Fruit fly (Drosophila melanogaster) whole organism, wandering third instar larva: ENCODE data around the gene CG6961.

Source experiments
- Abd-B ChIP-seq: fragments of >200 bp; optimal IDR thresholded peaks from 2 replicates; lab custom pipeline; 2017; ENCODE audit warnings: missing biosample characterization, missing genetic modification characterization
- CG9705 ChIP-seq: fragments of 200-800 bp; sonication (Bioruptor generic); optimal IDR thresholded peaks from 2 replicates; lab custom pipeline; 2018; ENCODE audit warnings: missing biosample characterization, mild to moderate bottlenecking, missing genetic modification characterization
- Dfd ChIP-seq: fragments of >200 bp; optimal IDR thresholded peaks from 2 replicates; lab custom pipeline; 2017; ENCODE audit warnings: missing biosample characterization, missing genetic modification characterization
- Hr78 ChIP-seq: fragments of >200 bp; optimal IDR thresholded peaks from 2 replicates; lab custom pipeline; 2017; ENCODE audit warnings: missing biosample characterization, missing genetic modification characterization
- br ChIP-seq: fragments of 200-800 bp; sonication (Bioruptor generic); optimal IDR thresholded peaks from 2 replicates; lab custom pipeline; 2016; ENCODE audit warnings: missing biosample characterization, missing genetic modification characterization
- dl ChIP-seq, 2 experiments: fragments of 175-275, 200-275 bp in 1 of 2; fragments of 200-275 bp in 1 of 2; sonication (Bioruptor generic); optimal IDR thresholded peaks; lab custom pipeline; 2018; ENCODE audit warnings: mild to moderate bottlenecking in 2 of 2, missing biosample characterization in 2 of 2, missing genetic modification characterization in 2 of 2, moderate library complexity in 2 of 2; ENCODE audit not compliant: partially characterized antibody in 2 of 2, insufficient read depth in 1 of 2
- dmrt93B ChIP-seq: fragments of 200-800 bp; sonication (Bioruptor generic); optimal IDR thresholded peaks from 2 replicates; lab custom pipeline; 2018; ENCODE audit warnings: missing biosample characterization, mild to moderate bottlenecking, missing genetic modification characterization
- ey ChIP-seq: fragments of 200-800 bp; sonication (Bioruptor generic); optimal IDR thresholded peaks from 2 replicates; lab custom pipeline; 2016; ENCODE audit warnings: missing biosample characterization, missing genetic modification characterization
- foxo ChIP-seq, 2 experiments: fragments of 200-800 bp; sonication (Bioruptor generic); optimal IDR thresholded peaks; 2 replicates in 1 of 2; 3 replicates in 1 of 2; lab custom pipeline; 2016 to 2017; ENCODE audit warnings: missing biosample characterization in 2 of 2, missing genetic modification characterization in 2 of 2
- lola ChIP-seq: fragments of >200 bp; optimal IDR thresholded peaks from 2 replicates; lab custom pipeline; 2017; ENCODE audit warnings: missing biosample characterization, missing genetic modification characterization
- pan ChIP-seq: fragments of >200 bp; optimal IDR thresholded peaks from 2 replicates; lab custom pipeline; 2017
- psq ChIP-seq: fragments of 200-800 bp; sonication (Bioruptor generic); optimal IDR thresholded peaks from 3 replicates; lab custom pipeline; 2017; ENCODE audit warnings: missing biosample characterization, mild to moderate bottlenecking, missing genetic modification characterization, moderate library complexity
- usp ChIP-seq: fragments of >200 bp; optimal IDR thresholded peaks from 2 replicates; lab custom pipeline; 2017; ENCODE audit warnings: missing biosample characterization, missing genetic modification characterization

DNA sequence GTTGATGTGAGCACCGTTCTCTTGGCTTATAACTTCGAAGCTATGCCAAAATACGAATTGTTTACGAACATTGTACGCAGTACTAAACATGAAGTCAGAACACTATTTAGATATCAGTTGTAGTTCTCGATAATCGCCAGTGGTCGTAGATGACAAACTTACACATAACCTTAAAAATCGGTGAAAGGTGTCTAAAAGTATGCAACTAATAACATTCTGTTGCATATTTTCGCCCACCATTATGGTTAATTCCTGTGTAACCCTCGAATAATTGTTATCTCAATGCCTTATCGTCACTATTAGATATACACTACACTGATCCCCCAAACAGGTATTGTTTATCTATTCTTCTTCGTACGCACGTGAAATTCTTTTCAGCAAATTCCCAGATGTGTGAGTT is 26.9 kb upstream of the CG6961 start:
- TF ChIP-seq foxo (GFP tag; optimal IDR thresholded peaks at IDR 0.05; lab: Kevin White, UChicago) (no peak), dmrt93B (GFP tag; lab: Kevin White, UChicago) (no peak), ey (GFP tag; lab: Kevin White, UChicago) (no peak), dl (GFP tag; optimal IDR thresholded peaks at IDR 0.05; lab: Kevin White, UChicago; ENCODE audit: insufficient read depth in 1 of 2, partially characterized antibody in 2 of 2) (no peak), psq (GFP tag; lab: Kevin White, UChicago) (no peak), Hr78 (GFP tag; lab: Kevin White, UChicago) (no peak), pan (lab: Kevin White, UChicago) (no peak), lola (GFP tag; lab: Kevin White, UChicago) (no peak), CG9705 (GFP tag; lab: Kevin White, UChicago) (no peak), Abd-B (GFP tag; lab: Kevin White, UChicago) (no peak), br (GFP tag; lab: Kevin White, UChicago) (no peak), Dfd (GFP tag; lab: Kevin White, UChicago) (no peak), usp (GFP tag; lab: Kevin White, UChicago) (no peak)
